Fruit fly (Drosophila melanogaster) whole organism, adult: ENCODE measurements around the gene CG3078.

Source experiments
- CG11617 ChIP-seq: fragments of 200-800 bp; sonication (Bioruptor generic); optimal IDR thresholded peaks from 2 replicates; lab custom pipeline; 2017; ENCODE audit warnings: mild to moderate bottlenecking, missing biosample characterization, missing genetic modification reagents, missing genetic modification characterization
- CG12768 ChIP-seq: fragments of 200-800 bp; sonication (Bioruptor generic); optimal IDR thresholded peaks from 2 replicates; lab custom pipeline; 2017; ENCODE audit warnings: missing biosample characterization, missing genetic modification characterization, mild to moderate bottlenecking, moderate library complexity, missing genetic modification reagents
- CG14711 ChIP-seq: fragments of 200-800 bp; sonication (Bioruptor generic); optimal IDR thresholded peaks from 2 replicates; lab custom pipeline; 2018; ENCODE audit warnings: missing biosample characterization, mild to moderate bottlenecking, missing genetic modification characterization, moderate library complexity
- CG1620 ChIP-seq: fragments of 200-800 bp; sonication (Bioruptor generic); optimal IDR thresholded peaks from 2 replicates; lab custom pipeline; 2016; ENCODE audit warnings: missing biosample characterization, missing genetic modification characterization
- CG33017 ChIP-seq: fragments of 200-800 bp; sonication (Bioruptor generic); optimal IDR thresholded peaks from 2 replicates; lab custom pipeline; 2018; ENCODE audit warnings: missing biosample characterization, mild to moderate bottlenecking, missing genetic modification characterization, moderate library complexity
- CG5204 ChIP-seq: fragments of 200-800 bp; sonication (Bioruptor generic); optimal IDR thresholded peaks from 2 replicates; lab custom pipeline; 2016; ENCODE audit warnings: missing biosample characterization, missing genetic modification characterization
- CG7045 ChIP-seq: fragments of 200-800 bp; sonication (Bioruptor generic); optimal IDR thresholded peaks from 2 replicates; lab custom pipeline; 2017; ENCODE audit warnings: missing biosample characterization, mild to moderate bottlenecking, missing genetic modification characterization
- CG7101 ChIP-seq: fragments of 200-800 bp; sonication (Bioruptor generic); optimal IDR thresholded peaks from 2 replicates; lab custom pipeline; 2018; ENCODE audit warnings: missing biosample characterization, mild to moderate bottlenecking, missing genetic modification characterization, moderate library complexity
- Clk ChIP-seq: fragments of 200-800 bp; sonication (Bioruptor generic); optimal IDR thresholded peaks from 2 replicates; lab custom pipeline; 2017; ENCODE audit warnings: missing biosample characterization, missing genetic modification characterization
- Crg-1 ChIP-seq: fragments of 200-800 bp; sonication (Bioruptor generic); optimal IDR thresholded peaks from 2 replicates; lab custom pipeline; 2016; ENCODE audit warnings: missing biosample characterization, missing genetic modification characterization
- Hr96 ChIP-seq: fragments of 200-800 bp; sonication (Bioruptor generic); optimal IDR thresholded peaks from 2 replicates; lab custom pipeline; 2016; ENCODE audit warnings: missing biosample characterization, missing genetic modification characterization
- Mnt ChIP-seq: fragments of 200-800 bp; sonication (Bioruptor generic); optimal IDR thresholded peaks from 2 replicates; lab custom pipeline; 2016; ENCODE audit warnings: missing biosample characterization, mild to moderate bottlenecking, missing genetic modification characterization
- bab1 ChIP-seq: fragments of 200-800 bp; sonication (Bioruptor generic); optimal IDR thresholded peaks from 3 replicates; lab custom pipeline; 2019; ENCODE audit warnings: missing biosample characterization, mild to moderate bottlenecking, missing genetic modification characterization, moderate library complexity
- cic ChIP-seq: fragments of 200-800 bp; sonication (Bioruptor generic); optimal IDR thresholded peaks from 2 replicates; lab custom pipeline; 2017; ENCODE audit warnings: missing biosample characterization, mild to moderate bottlenecking, missing genetic modification characterization, moderate library complexity
- cnc ChIP-seq, 2 experiments: fragments of >200 bp; optimal IDR thresholded peaks; 2 replicates each; lab custom pipeline; 2017
- kay ChIP-seq: fragments of 200-800 bp; sonication (Bioruptor generic); peaks from one replicate; lab custom pipeline; 2016; ENCODE audit warnings: missing biosample characterization, missing genetic modification characterization, borderline replicate concordance
- ovo ChIP-seq: fragments of 200-800 bp; sonication (Bioruptor generic); optimal IDR thresholded peaks from 2 replicates; lab custom pipeline; 2016; ENCODE audit warnings: missing biosample characterization, missing genetic modification characterization
- pad ChIP-seq: fragments of 200-800 bp; sonication (Bioruptor generic); optimal IDR thresholded peaks from 3 replicates; lab custom pipeline; 2017; ENCODE audit warnings: missing biosample characterization, missing genetic modification characterization, mild to moderate bottlenecking, moderate library complexity, missing genetic modification reagents
- tj ChIP-seq: fragments of 200-800 bp; sonication (Bioruptor generic); optimal IDR thresholded peaks from 3 replicates; lab custom pipeline; 2017; ENCODE audit warnings: missing biosample characterization, mild to moderate bottlenecking, missing genetic modification characterization, moderate library complexity
- toe ChIP-seq: fragments of 200-800 bp; sonication (Bioruptor generic); optimal IDR thresholded peaks from 2 replicates; lab custom pipeline; 2016; ENCODE audit warnings: missing biosample characterization, missing genetic modification characterization

Gene CG3078

dm6 chrX:2259763-2260162, at the start of gene CG3078:
Gene CG3078, minus strand, starts transcription at chrX:2259863.
- TF ChIP-seq cnc (optimal IDR thresholded peaks at IDR 0.05; lab: Kevin White, UChicago) (no peak), CG7045 (GFP tag; lab: Kevin White, UChicago) (no peak), CG7101 (tag; lab: Kevin White, UChicago) (no peak), CG12768 (no peak)

dm6 chrX:2308403-2308965, 48.8 kb upstream of the CG3078 start:
- TF ChIP-seq kay (GFP tag; lab: Kevin White, UChicago) (no peak), CG11617 (GFP tag; lab: Kevin White, UChicago) (no peak), Hr96 (GFP tag; lab: Kevin White, UChicago) (no peak), cnc (optimal IDR thresholded peaks at IDR 0.05; lab: Kevin White, UChicago) (no peak), CG7101 (tag; lab: Kevin White, UChicago) (no peak), ovo (GFP tag; lab: Kevin White, UChicago) (no peak), CG1620 (no peak), Crg-1 (no peak), CG33017 (tag; lab: Kevin White, UChicago) (no peak), Clk (GFP tag; lab: Kevin White, UChicago) (no peak), CG5204 (GFP tag; lab: Kevin White, UChicago) (no peak), cic (no peak), bab1 (GFP tag; lab: Kevin White, UChicago) (no peak), pad (GFP tag; lab: Kevin White, UChicago) (no peak), CG12768 (no peak), CG14711 (tag; lab: Kevin White, UChicago) (no peak), tj (GFP tag; lab: Kevin White, UChicago) (no peak)

- no peak for TF ChIP-seq bab1 (GFP tag; lab: Kevin White, UChicago)
- TF ChIP-seq cnc (optimal IDR thresholded peaks at IDR 0.05; lab: Kevin White, UChicago): no peak
- no peak for TF ChIP-seq toe (GFP tag; lab: Kevin White, UChicago)
- no peak for TF ChIP-seq Mnt
- TF ChIP-seq tj (GFP tag; lab: Kevin White, UChicago): no peak
These were observed 47.9 kb upstream of the CG3078 start for dm6 chrX:2307564-2307963.

dm6 chrX:2306760-2307159, 47.1 kb upstream of the CG3078 start:
- TF ChIP-seq Clk (GFP tag; lab: Kevin White, UChicago) (no peak), cic (no peak), CG7045 (GFP tag; lab: Kevin White, UChicago) (no peak), CG12768 (no peak), CG33017 (tag; lab: Kevin White, UChicago) (no peak), kay (GFP tag; lab: Kevin White, UChicago) (no peak), Crg-1 (no peak), CG7101 (tag; lab: Kevin White, UChicago) (no peak), ovo (GFP tag; lab: Kevin White, UChicago) (no peak), CG5204 (GFP tag; lab: Kevin White, UChicago) (no peak), CG14711 (tag; lab: Kevin White, UChicago) (no peak), tj (GFP tag; lab: Kevin White, UChicago) (no peak), bab1 (GFP tag; lab: Kevin White, UChicago) (no peak), CG1620 (no peak), Hr96 (GFP tag; lab: Kevin White, UChicago) (no peak), Mnt (no peak), toe (GFP tag; lab: Kevin White, UChicago) (no peak), pad (GFP tag; lab: Kevin White, UChicago) (no peak)

dm6 chrX:2306307-2306706, 46.6 kb upstream of the CG3078 start:
- TF ChIP-seq ovo (GFP tag; lab: Kevin White, UChicago) (no peak), CG7101 (tag; lab: Kevin White, UChicago) (peak; percentile 55), Mnt (peak; percentile 3), bab1 (GFP tag; lab: Kevin White, UChicago) (peak; percentile 56), pad (GFP tag; lab: Kevin White, UChicago) (peak; percentile 51), CG7045 (GFP tag; lab: Kevin White, UChicago) (peak; percentile 54), CG14711 (tag; lab: Kevin White, UChicago) (no peak), Clk (GFP tag; lab: Kevin White, UChicago) (no peak), Hr96 (GFP tag; lab: Kevin White, UChicago) (no peak), tj (GFP tag; lab: Kevin White, UChicago) (peak; percentile 73), cic (no peak), CG12768 (peak; percentile 31), CG33017 (tag; lab: Kevin White, UChicago) (no peak), CG1620 (no peak), toe (GFP tag; lab: Kevin White, UChicago) (no peak), kay (GFP tag; lab: Kevin White, UChicago) (no peak), CG11617 (GFP tag; lab: Kevin White, UChicago) (peak; percentile 50), cnc (optimal IDR thresholded peaks at IDR 0.05; lab: Kevin White, UChicago) (no peak), CG5204 (GFP tag; lab: Kevin White, UChicago) (no peak), Crg-1 (no peak)

dm6 chrX:2305842-2306300, 46.2 kb upstream of the CG3078 start:
- TF ChIP-seq CG1620: no peak
- no peak for TF ChIP-seq toe (GFP tag; lab: Kevin White, UChicago)
- no peak for TF ChIP-seq CG7045 (GFP tag; lab: Kevin White, UChicago)
- no peak for TF ChIP-seq kay (GFP tag; lab: Kevin White, UChicago)
- no peak for TF ChIP-seq Hr96 (GFP tag; lab: Kevin White, UChicago)
- no peak for TF ChIP-seq CG14711 (tag; lab: Kevin White, UChicago)
- no peak for TF ChIP-seq CG5204 (GFP tag; lab: Kevin White, UChicago)
- TF ChIP-seq CG12768: no peak
- peak; percentile 23 for TF ChIP-seq cic
- no peak for TF ChIP-seq CG33017 (tag; lab: Kevin White, UChicago)
- TF ChIP-seq Mnt: peak; percentile 59
- peak; percentile 24 for TF ChIP-seq pad (GFP tag; lab: Kevin White, UChicago)
- no peak for TF ChIP-seq CG7101 (tag; lab: Kevin White, UChicago)
- TF ChIP-seq cnc (optimal IDR thresholded peaks at IDR 0.05; lab: Kevin White, UChicago): no peak
- no peak for TF ChIP-seq ovo (GFP tag; lab: Kevin White, UChicago)
- no peak for TF ChIP-seq CG11617 (GFP tag; lab: Kevin White, UChicago)
- TF ChIP-seq Crg-1: no peak
- no peak for TF ChIP-seq Clk (GFP tag; lab: Kevin White, UChicago)
- no peak for TF ChIP-seq bab1 (GFP tag; lab: Kevin White, UChicago)
- no peak for TF ChIP-seq tj (GFP tag; lab: Kevin White, UChicago)
